Worm (Caenorhabditis elegans) whole organism, L3 larva: Measurements from ENCODE around the gene bud-13.

ENCODE experiments used
- R02D3.7 ChIP-seq: fragments of 150-350 bp; optimal IDR thresholded peaks from 2 replicates; lab custom pipeline; 2014; ENCODE audit warnings: missing biosample characterization, missing genetic modification characterization
- elt-1 ChIP-seq: fragments of 150-350 bp; optimal IDR thresholded peaks from 2 replicates; lab custom pipeline; 2014; ENCODE audit warnings: missing biosample characterization, missing genetic modification characterization
- fkh-10 ChIP-seq: sonication (generic microtip); optimal IDR thresholded peaks from 2 replicates; lab custom pipeline; 2017; ENCODE audit warnings: missing biosample characterization, missing genetic modification reagents, missing genetic modification characterization
- lin-15B ChIP-seq: fragments of 150-350 bp; optimal IDR thresholded peaks from 2 replicates; lab custom pipeline; 2014; ENCODE audit warnings: missing biosample characterization, missing genetic modification characterization
- nfya-1 ChIP-seq: sonication (generic microtip); optimal IDR thresholded peaks from 2 replicates; lab custom pipeline; 2017; ENCODE audit warnings: missing genetic modification characterization, mild to moderate bottlenecking, missing compliant biosample characterization, antibody characterized with exemption, moderate library complexity; ENCODE audit not compliant: insufficient read depth
- nhr-23 ChIP-seq: fragments of 150-350 bp; optimal IDR thresholded peaks from 2 replicates; lab custom pipeline; 2014; ENCODE audit warnings: missing biosample characterization, missing genetic modification reagents, missing genetic modification characterization
- nhr-237 ChIP-seq: fragments of 150-350 bp; optimal IDR thresholded peaks from 2 replicates; lab custom pipeline; 2014; ENCODE audit warnings: missing biosample characterization, missing genetic modification characterization
- nhr-28 ChIP-seq: fragments of 150-350 bp; optimal IDR thresholded peaks from 2 replicates; lab custom pipeline; 2014; ENCODE audit warnings: missing biosample characterization, missing genetic modification characterization
- pha-4 ChIP-seq: fragments of 150-350 bp; optimal IDR thresholded peaks from 2 replicates; lab custom pipeline; 2014; ENCODE audit warnings: missing biosample characterization, missing genetic modification reagents, missing genetic modification characterization
- pqm-1 ChIP-seq: fragments of 150-350 bp; optimal IDR thresholded peaks from 2 replicates; lab custom pipeline; 2017; ENCODE audit warnings: missing biosample characterization, missing genetic modification characterization, inconsistent platforms
- ztf-11 ChIP-seq: fragments of 150-350 bp; optimal IDR thresholded peaks from 2 replicates; lab custom pipeline; 2014; ENCODE audit warnings: missing biosample characterization, missing genetic modification characterization
- ztf-4 ChIP-seq: fragments of 150-350 bp; optimal IDR thresholded peaks from 2 replicates; lab custom pipeline; 2014; ENCODE audit warnings: missing biosample characterization, missing genetic modification characterization

- TF ChIP-seq elt-1 (tag; lab: Kevin White, UChicago), result no peak
- TF ChIP-seq pha-4 (tag; lab: Kevin White, UChicago), result no peak
- peak; percentile 71 for TF ChIP-seq nfya-1 (tag; lab: Kevin White, UChicago)
- no peak for TF ChIP-seq nhr-237
- TF ChIP-seq nhr-23, result no peak
- TF ChIP-seq ztf-11 (tag; lab: Kevin White, UChicago), result no peak
- no peak for TF ChIP-seq ztf-4 (tag; lab: Kevin White, UChicago)
- no peak for TF ChIP-seq nhr-28
- TF ChIP-seq pqm-1 (tag; lab: Kevin White, UChicago), result no peak
- TF ChIP-seq lin-15B, result peak; percentile 39
- no peak for TF ChIP-seq R02D3.7 (tag; lab: Kevin White, UChicago)
- TF ChIP-seq fkh-10, result no peak
Measured at ce11 chrIII:8937571-8937970, 30.0 kb downstream of the bud-13 start.
